Worm (Caenorhabditis elegans): ENCODE measurements around the gene srbc-3.

Gene srbc-3

DNA sequence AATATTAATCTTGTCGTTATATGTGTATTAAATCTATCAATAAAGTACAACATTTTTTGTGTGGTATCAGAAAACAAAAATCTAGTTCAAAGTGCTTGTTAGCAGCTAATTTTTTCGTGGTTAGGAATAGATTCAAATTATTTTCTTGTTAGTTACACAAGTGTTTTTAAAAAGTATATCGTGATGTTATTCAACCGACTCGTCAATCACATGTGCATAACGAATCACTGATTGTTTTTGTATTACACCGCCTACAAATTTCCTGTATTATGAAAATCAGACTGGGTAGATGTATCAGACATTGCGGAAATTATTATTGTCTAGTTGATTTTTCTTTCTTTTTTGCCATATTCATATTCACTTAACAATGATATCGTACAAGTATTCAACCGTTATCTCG, 25.3 kb upstream of the srbc-3 start, which contains the start of gene str-64:
str-64 (plus strand) TSS at position 301 of the 400 bp plus-strand sequence.
- TF ChIP-seq him-1 (tag; optimal IDR thresholded peaks at IDR 0.05) (no peak), dao-5 (tag; optimal IDR thresholded peaks at IDR 0.05) (no peak), W03F9.2 (tag; optimal IDR thresholded peaks at IDR 0.05) (no peak)

DNA sequence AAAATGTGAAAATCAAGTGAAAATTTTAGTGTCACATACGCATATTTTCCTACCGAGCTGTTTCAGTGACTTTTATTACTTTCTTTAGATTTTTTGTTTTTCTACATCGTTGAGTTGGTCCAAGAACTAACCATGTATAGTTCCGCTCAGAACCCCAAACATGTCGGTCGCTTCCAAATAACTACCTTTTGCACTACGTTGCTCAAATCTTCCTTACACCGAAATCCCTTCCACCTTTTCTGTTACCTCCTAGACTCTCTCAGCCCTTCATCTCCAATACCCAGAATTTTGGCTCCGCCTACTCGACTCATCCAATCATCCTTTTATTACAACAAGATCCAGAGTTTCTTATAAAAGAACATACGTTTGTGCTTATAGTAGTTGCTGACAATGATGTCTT, 23.6 kb upstream of the srbc-3 start, which contains the start of gene F35F10.5:
F35F10.5 (plus strand) TSS at position 301 of the 400 bp plus-strand sequence.
- TF ChIP-seq dao-5 (tag; optimal IDR thresholded peaks at IDR 0.05) = no peak
- TF ChIP-seq him-1 (tag; optimal IDR thresholded peaks at IDR 0.05) = no peak
- TF ChIP-seq W03F9.2 (tag; optimal IDR thresholded peaks at IDR 0.05) = no peak

DNA sequence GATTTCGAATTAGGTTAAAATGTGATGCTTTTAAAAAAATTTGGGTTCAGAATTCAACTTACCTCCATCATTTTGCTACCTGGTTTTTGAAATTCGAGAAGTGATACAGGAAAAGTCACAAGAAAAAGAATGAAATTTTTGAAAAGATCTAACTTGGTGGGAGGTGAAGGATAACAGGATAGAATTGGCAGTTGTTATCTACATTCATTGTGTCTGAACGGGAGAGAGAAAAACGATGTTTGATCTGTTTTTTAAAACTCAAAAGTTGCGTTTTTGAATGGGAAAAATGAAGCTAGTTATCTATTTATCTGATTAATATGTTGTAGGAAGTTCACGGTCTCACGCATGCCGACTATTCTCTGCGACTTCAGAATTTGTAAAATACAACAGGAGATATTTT, 20.9 kb upstream of the srbc-3 start, which contains the start of gene F35F10.7:
F35F10.7 (minus strand) TSS at position 101 of the 400 bp plus-strand sequence.
- TF ChIP-seq him-1 (tag; optimal IDR thresholded peaks at IDR 0.05) = no peak
- TF ChIP-seq dao-5 (tag; optimal IDR thresholded peaks at IDR 0.05) = no peak
- no peak for TF ChIP-seq W03F9.2 (tag; optimal IDR thresholded peaks at IDR 0.05)

DNA sequence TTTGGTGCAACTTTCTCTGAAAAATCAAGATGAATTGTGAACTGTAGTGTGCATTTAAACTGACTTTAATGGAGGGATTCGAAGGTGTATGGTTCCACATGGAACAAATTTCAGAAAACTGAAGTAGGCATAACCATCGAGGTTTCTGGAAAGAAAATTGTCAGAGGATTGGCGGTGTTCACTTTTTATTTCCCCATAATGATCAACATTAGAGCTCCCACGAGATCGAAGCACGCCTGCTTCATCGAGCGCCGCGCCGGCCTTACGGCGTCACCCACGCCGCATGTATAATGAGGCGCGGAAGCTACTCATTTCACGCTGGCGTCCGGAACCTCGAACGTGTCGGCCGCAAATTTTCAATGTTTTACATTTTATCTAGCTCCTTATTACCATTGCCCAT, 20.1 kb upstream of the srbc-3 start:
- no peak for TF ChIP-seq dao-5 (tag; optimal IDR thresholded peaks at IDR 0.05)
- TF ChIP-seq W03F9.2 (tag; optimal IDR thresholded peaks at IDR 0.05) = no peak
- no peak for TF ChIP-seq him-1 (tag; optimal IDR thresholded peaks at IDR 0.05)

DNA sequence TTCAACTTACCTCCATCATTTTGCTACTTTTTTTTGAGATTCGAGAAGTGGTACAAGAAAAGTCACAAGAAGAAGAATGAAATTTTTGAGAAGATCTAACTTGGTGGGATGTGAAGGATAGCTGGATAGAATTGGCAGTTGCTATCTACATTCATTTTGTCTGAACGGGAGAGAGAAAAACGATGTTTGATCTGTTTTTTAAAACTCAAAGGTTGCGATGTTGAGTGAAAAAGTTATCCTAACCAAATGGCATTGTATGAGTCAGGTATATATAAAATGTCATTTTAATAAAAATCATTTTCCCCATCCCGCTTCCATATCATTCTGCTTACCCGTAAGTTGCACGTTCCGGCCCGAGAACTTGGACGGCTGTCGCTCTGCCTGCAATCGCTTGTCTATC, 19.0 kb upstream of the srbc-3 start, which contains the start of gene F35F10.6:
F35F10.6 (minus strand) TSS at position 101 of the 400 bp plus-strand sequence.
- TF ChIP-seq W03F9.2 (tag; optimal IDR thresholded peaks at IDR 0.05) (no peak), dao-5 (tag; optimal IDR thresholded peaks at IDR 0.05) (no peak), him-1 (tag; optimal IDR thresholded peaks at IDR 0.05) (no peak)

DNA sequence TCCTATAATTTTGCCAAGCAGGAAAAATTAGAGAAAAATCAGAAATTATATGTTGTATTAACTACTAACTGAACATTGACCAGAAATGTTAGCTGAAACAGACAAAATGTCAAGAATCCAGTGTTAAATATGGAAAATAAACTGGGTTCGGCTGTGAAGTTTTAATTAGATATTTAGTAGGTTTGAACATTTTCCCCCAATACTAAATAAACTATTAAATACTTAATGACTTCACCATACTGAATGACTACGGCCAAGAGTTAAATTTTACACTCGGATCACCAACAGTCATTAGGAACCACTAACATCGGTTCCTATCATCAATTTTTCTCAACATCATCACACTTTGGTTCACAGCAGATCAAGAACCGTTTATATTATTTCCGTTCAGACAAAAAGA, 12.9 kb upstream of the srbc-3 start:
- TF ChIP-seq him-1 (tag; optimal IDR thresholded peaks at IDR 0.05) (no peak), dao-5 (tag; optimal IDR thresholded peaks at IDR 0.05) (no peak), W03F9.2 (tag; optimal IDR thresholded peaks at IDR 0.05) (no peak)

DNA sequence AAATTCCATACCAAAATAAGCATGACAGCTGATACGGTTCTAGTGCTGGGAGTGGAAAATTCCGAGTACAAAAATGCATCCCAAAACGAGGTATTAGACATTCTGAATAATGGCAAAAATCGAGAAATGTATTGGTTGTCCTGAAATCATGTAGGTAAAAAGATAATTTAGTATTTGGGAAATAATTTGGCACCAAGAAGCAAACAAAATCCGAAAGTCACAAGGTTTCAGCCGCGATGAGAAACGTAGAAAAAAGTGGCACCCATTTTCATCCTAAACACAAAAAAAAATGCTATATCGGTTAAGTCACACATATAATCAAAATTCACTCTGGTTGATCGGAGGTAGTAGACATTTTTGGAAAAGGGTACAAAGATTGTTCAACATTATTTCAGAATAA, 10.5 kb upstream of the srbc-3 start, which contains the start of gene srx-122:
srx-122 (minus strand) TSS at position 101 of the 400 bp plus-strand sequence.
- TF ChIP-seq W03F9.2 (tag; optimal IDR thresholded peaks at IDR 0.05) = no peak
- TF ChIP-seq dao-5 (tag; optimal IDR thresholded peaks at IDR 0.05) = no peak
- no peak for TF ChIP-seq him-1 (tag; optimal IDR thresholded peaks at IDR 0.05)

DNA sequence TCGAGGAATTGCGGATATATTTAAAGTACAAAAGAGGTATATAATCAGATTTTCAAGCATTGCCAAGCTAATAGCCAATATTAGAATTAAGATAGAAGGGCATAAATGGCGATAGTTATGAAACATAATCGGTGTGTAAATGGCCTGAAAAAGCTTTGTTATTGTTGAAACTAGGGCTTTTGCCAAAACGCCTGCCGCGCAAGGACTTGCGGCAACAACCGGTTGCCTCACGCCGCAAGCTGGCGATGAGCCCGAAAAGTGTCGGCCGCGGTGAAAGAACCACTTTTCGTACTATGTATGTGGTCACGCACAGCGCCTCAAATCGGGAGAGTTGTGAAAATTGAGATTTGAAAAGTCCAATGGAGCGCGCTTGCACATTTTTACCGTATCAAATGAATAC, 8.8 kb upstream of the srbc-3 start:
- TF ChIP-seq dao-5 (tag; optimal IDR thresholded peaks at IDR 0.05) (no peak), W03F9.2 (tag; optimal IDR thresholded peaks at IDR 0.05) (no peak), him-1 (tag; optimal IDR thresholded peaks at IDR 0.05) (no peak)

DNA sequence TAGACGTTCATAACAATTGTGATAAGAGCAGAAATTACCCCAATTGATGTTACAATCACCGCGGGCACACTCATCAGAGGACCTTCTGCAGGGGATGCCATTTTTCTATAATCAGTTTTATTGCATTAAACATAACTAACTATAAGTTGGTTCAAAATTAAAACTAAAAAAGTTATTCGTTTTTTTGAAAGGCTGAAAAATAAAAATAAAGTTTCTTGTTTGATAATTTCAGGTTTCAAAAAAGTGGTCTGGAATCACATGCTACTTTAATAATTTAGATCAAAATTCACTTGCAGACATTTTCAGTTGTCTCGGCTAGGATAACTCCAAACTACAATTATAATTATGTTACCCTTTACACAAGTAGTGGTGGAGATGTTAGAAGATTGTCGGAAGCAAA, 6.4 kb upstream of the srbc-3 start, which contains the start of gene srbc-1:
srbc-1 (minus strand) TSS at position 101 of the 400 bp plus-strand sequence.
- no peak for TF ChIP-seq W03F9.2 (tag; optimal IDR thresholded peaks at IDR 0.05)
- TF ChIP-seq dao-5 (tag; optimal IDR thresholded peaks at IDR 0.05) = no peak

DNA sequence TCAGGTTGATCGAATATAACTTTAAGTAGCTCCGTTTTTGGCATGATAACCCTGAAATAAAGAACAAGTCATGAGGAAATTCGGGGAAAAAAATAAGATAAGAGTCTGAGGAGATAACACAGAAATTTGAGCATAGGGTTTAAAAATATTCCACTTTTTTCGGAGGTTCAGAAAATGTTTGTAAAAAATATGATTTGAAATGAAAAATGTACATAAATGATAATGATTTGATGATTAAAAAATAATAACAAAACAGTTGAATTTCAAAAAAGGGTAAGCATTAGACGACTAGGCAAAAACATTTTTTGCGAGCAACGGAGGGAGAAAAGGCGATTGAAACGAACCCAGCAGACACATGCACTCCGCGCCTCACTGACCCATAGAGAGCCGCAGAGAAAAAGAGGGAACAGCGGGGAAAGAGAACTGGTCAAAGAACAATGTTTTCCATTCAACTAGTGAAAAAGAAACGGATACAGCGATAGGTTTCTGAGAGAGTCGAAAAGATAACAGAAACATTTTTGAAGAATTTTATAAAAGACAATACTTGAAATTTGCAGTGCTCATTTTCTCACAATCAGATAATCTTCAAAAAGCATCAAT, 3.9 kb downstream of the srbc-3 start, which contains the start of gene arrd-18:
arrd-18 (minus strand) TSS at position 51 of the 600 bp plus-strand sequence.
- TF ChIP-seq W03F9.2 (tag; optimal IDR thresholded peaks at IDR 0.05) (no peak), dao-5 (tag; optimal IDR thresholded peaks at IDR 0.05) (no peak), him-1 (tag; optimal IDR thresholded peaks at IDR 0.05) (no peak)

DNA sequence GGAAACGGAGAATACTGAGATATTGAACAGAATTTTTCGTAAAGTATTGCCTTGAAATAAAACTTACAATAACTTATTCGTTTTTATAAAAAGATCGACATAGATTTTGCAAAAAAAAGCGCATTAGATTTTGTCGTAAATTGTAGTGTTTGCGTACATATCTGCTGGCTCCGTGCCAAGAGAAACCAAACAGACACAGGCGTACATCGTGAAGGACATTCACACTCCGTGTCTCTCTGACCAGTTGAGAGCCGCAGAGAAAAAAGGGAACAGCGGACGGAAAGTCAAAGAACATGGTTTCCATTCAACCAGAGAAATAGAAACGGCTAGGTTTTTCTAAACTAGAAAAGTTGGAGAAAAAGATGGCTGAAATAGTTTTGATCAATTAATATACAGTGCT, 7.0 kb downstream of the srbc-3 start, which contains the start of gene arrd-19:
arrd-19 (minus strand) TSS at position 209 of the 400 bp plus-strand sequence.
- peak; percentile 18 for TF ChIP-seq him-1 (tag; optimal IDR thresholded peaks at IDR 0.05)
- peak; percentile 16 for TF ChIP-seq W03F9.2 (tag; optimal IDR thresholded peaks at IDR 0.05)
- TF ChIP-seq dao-5 (tag; optimal IDR thresholded peaks at IDR 0.05) = no peak

DNA sequence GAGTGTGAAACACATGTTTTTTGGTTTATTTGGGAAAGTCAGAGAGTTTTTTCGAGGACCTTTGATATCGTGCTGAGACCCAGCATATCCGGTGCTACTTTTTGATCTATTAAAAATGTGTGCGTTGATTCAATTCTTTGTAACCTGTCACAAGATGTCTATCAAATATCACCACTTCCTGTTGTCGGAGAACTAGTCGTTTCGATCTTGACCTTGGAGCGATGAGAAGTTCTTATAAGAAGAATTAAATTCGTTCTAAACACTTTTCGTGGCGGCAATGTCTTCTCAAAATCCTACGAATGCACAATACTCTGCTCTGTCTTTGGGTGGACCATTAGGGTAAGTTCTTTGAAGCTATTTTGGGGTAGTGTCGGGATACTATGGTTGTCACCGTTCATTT, 7.8 kb downstream of the srbc-3 start, which contains the start of gene F35F10.1:
F35F10.1 (plus strand) TSS at position 200 of the 400 bp plus-strand sequence.
- TF ChIP-seq him-1 (tag; optimal IDR thresholded peaks at IDR 0.05) (no peak), dao-5 (tag; optimal IDR thresholded peaks at IDR 0.05) (no peak), W03F9.2 (tag; optimal IDR thresholded peaks at IDR 0.05) (no peak)

DNA sequence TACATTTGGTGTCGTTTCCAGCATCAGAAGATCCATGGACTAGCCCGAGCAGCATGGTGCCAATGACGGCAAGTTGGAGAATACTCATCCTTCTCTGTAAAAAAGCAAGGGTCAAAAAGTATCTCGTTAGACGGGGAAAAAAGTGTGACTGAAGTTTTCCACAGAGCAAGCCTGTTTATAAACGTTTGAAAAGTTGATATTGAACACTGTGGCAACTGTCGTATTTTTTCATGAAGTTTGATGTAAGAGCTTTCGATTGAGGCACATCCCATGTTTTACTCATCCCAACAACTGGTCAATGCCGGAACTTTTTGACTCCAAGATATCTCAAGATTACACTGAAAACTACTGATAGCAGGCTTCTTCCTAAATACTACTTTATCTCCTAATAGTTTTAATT, 10.7 kb downstream of the srbc-3 start, which contains the start of gene F35F10.13:
F35F10.13 (minus strand) TSS at position 101 of the 400 bp plus-strand sequence.
- no peak for TF ChIP-seq W03F9.2 (tag; optimal IDR thresholded peaks at IDR 0.05)
- TF ChIP-seq him-1 (tag; optimal IDR thresholded peaks at IDR 0.05) = no peak
- TF ChIP-seq dao-5 (tag; optimal IDR thresholded peaks at IDR 0.05) = no peak

DNA sequence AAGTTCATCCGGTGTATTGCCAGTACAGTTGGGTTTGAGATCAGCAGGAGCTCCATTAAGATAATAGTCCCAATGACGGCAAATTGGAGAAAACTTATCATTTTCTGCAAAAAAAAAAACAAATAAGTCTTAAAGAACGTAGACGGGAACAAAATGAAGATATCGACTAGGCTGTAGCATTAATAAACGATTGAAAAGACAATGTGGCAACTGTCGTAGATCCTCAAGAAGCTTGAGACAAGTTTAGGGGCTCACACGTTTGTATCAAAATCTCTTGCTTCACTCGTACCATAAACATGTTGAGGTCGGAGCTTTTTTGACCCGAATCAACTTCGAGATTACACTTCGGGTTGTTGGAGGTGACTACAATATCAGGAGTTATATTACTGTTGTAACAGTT, 11.7 kb downstream of the srbc-3 start, which contains the start of gene F35F10.14:
F35F10.14 (minus strand) TSS at position 101 of the 400 bp plus-strand sequence.
- TF ChIP-seq him-1 (tag; optimal IDR thresholded peaks at IDR 0.05) = no peak
